Fruit fly (Drosophila melanogaster): ENCODE data around the gene CG45101.

Gene CG45101

DNA sequence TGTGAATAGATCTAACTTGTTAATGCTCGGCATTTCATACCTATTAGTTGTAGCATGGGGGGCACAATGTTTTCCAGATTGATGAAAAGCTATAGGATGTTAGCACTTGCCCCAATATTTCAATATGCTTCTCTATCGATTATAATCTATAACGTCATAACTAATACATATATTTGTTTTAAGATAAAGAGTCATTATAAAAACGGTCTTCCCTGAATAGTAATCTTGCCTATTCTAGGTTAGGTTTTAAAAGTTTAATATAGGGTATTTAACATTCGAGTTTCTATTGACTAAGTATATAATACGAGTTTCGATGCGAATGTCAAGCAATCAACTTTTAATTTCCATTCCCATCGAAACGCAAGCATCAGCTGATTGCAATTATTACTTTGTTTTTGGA is 3.6 kb upstream of the CG45101 start, which contains the start of the genes CG6321 and Blos2 (continued):
- TF ChIP-seq CG2116 (GFP tag; optimal IDR thresholded peaks at IDR 0.05) (peak; percentile 25), zfh1 (GFP tag; IDR thresholded peaks at IDR 0.05) (peak; percentile 54), CG8944 (GFP tag; optimal IDR thresholded peaks at IDR 0.05) (no peak), luna (GFP tag; optimal IDR thresholded peaks at IDR 0.05) (no peak), CG12391 (tag; optimal IDR thresholded peaks at IDR 0.05) (peak; percentile 88), aop (GFP tag; IDR thresholded peaks at IDR 0.05) (no peak), Antp (GFP tag; optimal IDR thresholded peaks at IDR 0.05) (peak; percentile 15), CG11696 (GFP tag; IDR thresholded peaks at IDR 0.05) (0 out of 2 replicates have a peak, but pooled peaks have one; percentile 24), CG7271 (tag; optimal IDR thresholded peaks at IDR 0.05) (peak; percentile 18), CG34422 (GFP tag; IDR thresholded peaks at IDR 0.05) (0 out of 3 replicates have a peak, but pooled peaks have one; percentile 38), CG15514 (GFP tag; optimal IDR thresholded peaks at IDR 0.05) (peak; percentile 53), Six4 (GFP tag; optimal IDR thresholded peaks at IDR 0.05) (peak; percentile 29), cas (GFP tag; IDR thresholded peaks at IDR 0.05) (no peak), otp (GFP tag; IDR thresholded peaks at IDR 0.05) (no peak), cato (GFP tag; optimal IDR thresholded peaks at IDR 0.05; ENCODE audit: borderline replicate concordance) (no peak), cwo (GFP tag; optimal IDR thresholded peaks at IDR 0.05) (peak; percentile 65), bcd (GFP tag; optimal IDR thresholded peaks at IDR 0.05) (peak; percentile 68), CG33557 (GFP tag; optimal IDR thresholded peaks at IDR 0.05) (peak; percentile 59), phol (tag; optimal IDR thresholded peaks at IDR 0.05) (peak; percentile 81), br (optimal IDR thresholded peaks at IDR 0.05) (no peak), Hr78 (GFP tag; optimal IDR thresholded peaks at IDR 0.05) (peak in 1 of 2 experiments; percentile 31), CG8290 (GFP tag; optimal IDR thresholded peaks at IDR 0.05) (peak; percentile 31), CG8290 (tag; optimal IDR thresholded peaks at IDR 0.05) (peak in 1 of 2 experiments; percentile 61), CG12236 (GFP tag; optimal IDR thresholded peaks at IDR 0.05) (peak; percentile 18), dmrt99B (tag; optimal IDR thresholded peaks at IDR 0.05) (peak; percentile 87), CG12071 (GFP tag; optimal IDR thresholded peaks at IDR 0.05) (peak; percentile 57), tin (GFP tag; optimal IDR thresholded peaks at IDR 0.05) (peak; percentile 61), CG6175 (GFP tag; IDR thresholded peaks at IDR 0.05) (no peak), HLH54F (GFP tag; optimal IDR thresholded peaks at IDR 0.05) (peak; percentile 33), CG15696 (tag; optimal IDR thresholded peaks at IDR 0.05) (peak; percentile 76), ttk (GFP tag; IDR thresholded peaks at IDR 0.05) (peak; percentile 55), ato (GFP tag; IDR thresholded peaks at IDR 0.05; ENCODE audit: partially characterized antibody) (no peak), CG4707 (GFP tag; optimal IDR thresholded peaks at IDR 0.05) (peak; percentile 52), Taf1 (GFP tag; IDR thresholded peaks at IDR 0.05) (peak; percentile 40; the same call in 1 of the 2 replicates), CG33213 (GFP tag; optimal IDR thresholded peaks at IDR 0.05) (peak; percentile 46), zen (tag; optimal IDR thresholded peaks at IDR 0.05) (peak; percentile 82), amos (GFP tag; IDR thresholded peaks at IDR 0.05; ENCODE audit: partially characterized antibody) (no peak), Atf6 (GFP tag; IDR thresholded peaks at IDR 0.05) (peak; percentile 66), CG14965 (GFP tag; optimal IDR thresholded peaks at IDR 0.05; ENCODE audit: borderline replicate concordance) (no peak), CG4854 (GFP tag; optimal IDR thresholded peaks at IDR 0.05) (peak; percentile 30), HmgZ (tag; optimal IDR thresholded peaks at IDR 0.05) (peak; percentile 84), CG10209 (GFP tag; optimal IDR thresholded peaks at IDR 0.05) (peak; percentile 70), CrebB (tag; optimal IDR thresholded peaks at IDR 0.05) (peak; percentile 74), CG12299 (tag; optimal IDR thresholded peaks at IDR 0.05) (peak; percentile 76), GATAe (GFP tag; conservative IDR thresholded peaks at IDR 0.05) (peak; percentile 55; the same call in 1 of the 2 replicates), so (GFP tag; IDR thresholded peaks at IDR 0.05) (peak; percentile 53; the same call in 1 of the 3 replicates), CG1602 (GFP tag; optimal IDR thresholded peaks at IDR 0.05) (peak; percentile 51), CG8478 (optimal IDR thresholded peaks at IDR 0.05) (no peak), HHEX (GFP tag; optimal IDR thresholded peaks at IDR 0.05) (peak; percentile 72), CG14710 (tag; optimal IDR thresholded peaks at IDR 0.05) (peak; percentile 82), Drgx (GFP tag; IDR thresholded peaks at IDR 0.05) (peak; percentile 77)

All from whole organism, embryonic.